Worm (Caenorhabditis elegans): ENCODE results near the gene srj-50.

DNA sequence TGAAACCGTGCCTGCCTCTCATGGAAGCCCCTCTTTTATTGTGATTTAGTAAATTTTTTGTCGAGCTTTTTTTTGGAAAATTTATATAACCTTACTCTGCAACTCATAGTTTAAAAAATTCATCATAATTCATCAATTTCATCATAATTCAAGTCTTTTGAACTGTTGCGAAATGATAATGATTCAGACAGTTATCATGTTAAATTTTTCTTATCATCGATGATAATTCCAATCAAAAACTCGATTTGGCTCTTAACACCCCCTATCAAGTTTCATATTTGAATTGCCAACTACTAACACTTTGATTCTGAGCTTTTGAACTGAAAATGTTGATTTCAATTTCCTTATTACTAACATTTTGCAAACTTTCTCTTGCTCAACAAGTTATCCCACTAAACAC, 22.6 kb upstream of the srj-50 start, which contains the start of gene F54E2.1:
- TF ChIP-seq elt-1 (tag; optimal IDR thresholded peaks at IDR 0.05; ENCODE audit: borderline replicate concordance, insufficient read depth) = no peak
- no peak for TF ChIP-seq unc-62 (GFP tag; optimal IDR thresholded peaks at IDR 0.05)
- TF ChIP-seq ceh-43 (GFP tag; optimal IDR thresholded peaks at IDR 0.05) = no peak
- no peak for TF ChIP-seq mab-5 (tag; optimal IDR thresholded peaks at IDR 0.05)
- no peak for TF ChIP-seq nhr-28 (tag; optimal IDR thresholded peaks at IDR 0.05)
- TF ChIP-seq ces-1 (GFP tag; optimal IDR thresholded peaks at IDR 0.05) = no peak
- no peak for TF ChIP-seq drap-1 (GFP tag; optimal IDR thresholded peaks at IDR 0.05)
- no peak for TF ChIP-seq ztf-11 (tag; optimal IDR thresholded peaks at IDR 0.05)
- TF ChIP-seq mls-2 (tag; optimal IDR thresholded peaks at IDR 0.05) = no peak
- no peak for TF ChIP-seq sptf-1 (tag; optimal IDR thresholded peaks at IDR 0.05)
- no peak for TF ChIP-seq nhr-237 (tag; optimal IDR thresholded peaks at IDR 0.05)
- no peak for TF ChIP-seq mep-1 (tag; optimal IDR thresholded peaks at IDR 0.05)

Measured in whole organism, mixed stage, embryonic.